Worm (Caenorhabditis elegans) whole organism, L3 larva: ENCODE measurements around the gene C05C12.1.

Experiments
- ama-1 ChIP-seq: fragments of 150-350 bp; optimal IDR thresholded peaks from 2 replicates; lab custom pipeline; 2018
- ceh-9 ChIP-seq: sonication (generic microtip); optimal IDR thresholded peaks from 2 replicates; lab custom pipeline; 2018; ENCODE audit warnings: missing biosample characterization, missing genetic modification characterization
- elt-3 ChIP-seq, 3 experiments: fragments of 150-350 bp in 1 of 3; sonication (generic microtip) in 2 of 3; optimal IDR thresholded peaks; 2 replicates in 2 of 3; 4 replicates in 1 of 3; lab custom pipeline; 2014 to 2017; ENCODE audit warnings: missing biosample characterization in 3 of 3, missing genetic modification characterization in 3 of 3
- fkh-10 ChIP-seq: sonication (generic microtip); optimal IDR thresholded peaks from 2 replicates; lab custom pipeline; 2017; ENCODE audit warnings: missing biosample characterization, missing genetic modification reagents, missing genetic modification characterization
- jun-1 ChIP-seq: fragments of 150-350 bp; optimal IDR thresholded peaks from 2 replicates; lab custom pipeline; 2014; ENCODE audit warnings: missing biosample characterization, missing genetic modification reagents, missing genetic modification characterization
- lin-15B ChIP-seq: fragments of 150-350 bp; optimal IDR thresholded peaks from 2 replicates; lab custom pipeline; 2014; ENCODE audit warnings: missing biosample characterization, missing genetic modification characterization
- mdl-1 ChIP-seq: fragments of 150-350 bp; optimal IDR thresholded peaks from 2 replicates; lab custom pipeline; 2014; ENCODE audit warnings: missing biosample characterization, missing genetic modification characterization
- nhr-12 ChIP-seq: fragments of 150-350 bp; optimal IDR thresholded peaks from 2 replicates; lab custom pipeline; 2014; ENCODE audit warnings: missing biosample characterization, missing genetic modification characterization
- nhr-28 ChIP-seq: fragments of 150-350 bp; optimal IDR thresholded peaks from 2 replicates; lab custom pipeline; 2014; ENCODE audit warnings: missing biosample characterization, missing genetic modification characterization
- sea-2 ChIP-seq: fragments of 150-350 bp; sonication (generic microtip); optimal IDR thresholded peaks from 4 replicates; lab custom pipeline; 2014; ENCODE audit warnings: missing biosample characterization, missing genetic modification reagents, missing genetic modification characterization
- unc-62 ChIP-seq: fragments of 150-350 bp; sonication (generic microtip); optimal IDR thresholded peaks from 4 replicates; lab custom pipeline; 2014; ENCODE audit warnings: missing biosample characterization, missing genetic modification reagents, missing genetic modification characterization

DNA sequence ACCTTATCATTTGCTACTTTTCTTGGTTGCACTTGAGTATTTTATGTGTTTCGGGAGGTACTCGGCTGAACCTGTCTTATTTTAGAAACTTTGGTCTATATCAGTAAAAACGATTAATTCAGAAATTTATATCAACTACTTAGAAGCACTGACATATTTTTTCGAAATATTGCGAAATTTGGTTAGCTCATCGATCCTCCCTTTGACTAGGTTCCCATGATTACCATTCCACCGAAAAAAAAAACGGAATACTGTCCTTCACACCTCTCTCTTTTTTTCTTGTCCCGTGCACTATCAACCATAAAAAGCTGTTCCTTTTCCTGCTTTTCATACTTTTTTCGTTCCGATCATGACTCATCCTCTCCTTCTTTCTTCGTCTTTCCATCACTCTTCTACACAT, 31.4 kb downstream of the C05C12.1 start:
- TF ChIP-seq sea-2 (no peak), ama-1 (lab: Kevin White, UChicago) (no peak), ceh-9 (tag; lab: Kevin White, UChicago) (no peak), lin-15B (no peak), nhr-12 (no peak), fkh-10 (GFP tag; lab: Kevin White, UChicago) (no peak), jun-1 (tag; lab: Kevin White, UChicago) (no peak), mdl-1 (tag; lab: Kevin White, UChicago) (no peak), nhr-28 (tag; lab: Kevin White, UChicago) (no peak), unc-62 (GFP tag; lab: Kevin White, UChicago) (no peak), elt-3 (tag; optimal IDR thresholded peaks at IDR 0.05; lab: Kevin White, UChicago) (no peak)
